Comparison of ENCODE assay signal across 4 fruit fly cellular contexts in the genomic region with DNA sequence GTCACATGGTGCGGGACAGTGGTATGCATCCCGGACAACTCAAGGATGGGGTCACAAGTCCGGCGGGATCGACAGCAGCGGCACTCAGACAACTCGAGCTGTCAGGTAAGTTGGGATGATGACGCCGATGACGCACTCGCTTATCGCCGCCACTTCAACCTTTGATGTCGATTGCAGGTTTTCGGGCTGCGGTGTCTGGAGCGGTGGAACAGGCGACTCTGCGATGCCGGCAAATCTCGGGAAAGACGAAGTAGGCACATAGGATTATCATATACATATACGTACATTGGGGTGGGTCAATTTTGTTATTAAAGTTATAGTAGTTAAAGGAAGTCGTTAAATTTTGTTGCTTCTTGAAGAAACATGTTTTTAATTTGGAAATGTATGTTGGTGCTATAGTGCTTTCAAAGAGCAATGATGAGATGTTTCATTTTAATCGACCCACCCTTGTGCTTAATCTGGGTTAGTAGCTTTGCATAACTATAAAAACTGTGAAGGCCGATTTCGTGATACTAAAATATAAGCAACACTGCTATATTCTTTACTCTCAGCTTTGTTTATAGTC.
TF ChIP-seq lines count a peak whose summit lies in the region.

No protein-coding gene starts in this region.

TF ChIP-seq in whole organism, adult, 20 proteins besides CTCF, POLR2A, EP300 and RAD21:
- peak; percentile 68 for TF ChIP-seq CG33017 (tag; optimal IDR thresholded peaks at IDR 0.05; lab: Kevin White, UChicago)
- TF ChIP-seq tj (GFP tag; optimal IDR thresholded peaks at IDR 0.05; lab: Kevin White, UChicago) = no peak
- no peak for TF ChIP-seq CG1620 (GFP tag; optimal IDR thresholded peaks at IDR 0.05; lab: Kevin White, UChicago)
- no peak for TF ChIP-seq bab1 (GFP tag; optimal IDR thresholded peaks at IDR 0.05; lab: Kevin White, UChicago)
- peak; percentile 30 for TF ChIP-seq CG12768 (GFP tag; optimal IDR thresholded peaks at IDR 0.05; lab: Kevin White, UChicago)
- peak; percentile 47 for TF ChIP-seq CG14711 (tag; optimal IDR thresholded peaks at IDR 0.05; lab: Kevin White, UChicago)
- TF ChIP-seq Crg-1 (GFP tag; optimal IDR thresholded peaks at IDR 0.05; lab: Kevin White, UChicago) = no peak
- peak; percentile 50 for TF ChIP-seq CG7101 (tag; optimal IDR thresholded peaks at IDR 0.05; lab: Kevin White, UChicago)
- no peak for TF ChIP-seq cic (GFP tag; optimal IDR thresholded peaks at IDR 0.05; lab: Kevin White, UChicago)
- TF ChIP-seq kay (GFP tag; lab: Kevin White, UChicago; ENCODE audit: borderline replicate concordance) = no peak
- no peak for TF ChIP-seq pad (GFP tag; optimal IDR thresholded peaks at IDR 0.05; lab: Kevin White, UChicago)

TF ChIP-seq in whole organism, prepupa, 60 proteins besides CTCF, POLR2A, EP300 and RAD21 (continues in another document):
- TF ChIP-seq CG34406 (GFP tag; optimal IDR thresholded peaks at IDR 0.05; lab: Kevin White, UChicago) (no peak), Smox (GFP tag; optimal IDR thresholded peaks at IDR 0.05; lab: Kevin White, UChicago) (no peak), topi (GFP tag; optimal IDR thresholded peaks at IDR 0.05; lab: Kevin White, UChicago) (peak; percentile 46), Hr39 (GFP tag; optimal IDR thresholded peaks at IDR 0.05; lab: Kevin White, UChicago) (peak; percentile 29), Blimp-1 (GFP tag; optimal IDR thresholded peaks at IDR 0.05; lab: Kevin White, UChicago) (no peak), CG6163 (GFP tag; IDR thresholded peaks at IDR 0.05; lab: Robert Waterston, UW) (peak; percentile 31; the same call in 1 of the 3 replicates), CG15336 (GFP tag; IDR thresholded peaks at IDR 0.05; lab: Robert Waterston, UW) (peak; percentile 29; the same call in 1 of the 2 replicates), Sox102F (GFP tag; optimal IDR thresholded peaks at IDR 0.05; lab: Kevin White, UChicago) (no peak), esn (GFP tag; optimal IDR thresholded peaks at IDR 0.05; lab: Kevin White, UChicago) (peak; percentile 37), fkh (GFP tag; optimal IDR thresholded peaks at IDR 0.05; lab: Kevin White, UChicago) (no peak), salr (GFP tag; optimal IDR thresholded peaks at IDR 0.05; lab: Kevin White, UChicago) (peak in 1 of 2 experiments; percentile 4), Gug (GFP tag; IDR thresholded peaks at IDR 0.05; lab: Robert Waterston, UW) (no peak), acj6 (GFP tag; optimal IDR thresholded peaks at IDR 0.05; lab: Kevin White, UChicago) (no peak), CG8632 (GFP tag; optimal IDR thresholded peaks at IDR 0.05; lab: Kevin White, UChicago) (no peak), Eip78C (GFP tag; lab: Kevin White, UChicago) (no peak), Lpt (GFP tag; optimal IDR thresholded peaks at IDR 0.05; lab: Kevin White, UChicago) (no peak), net (GFP tag; optimal IDR thresholded peaks at IDR 0.05; lab: Kevin White, UChicago) (peak; percentile 18), Eip75B (GFP tag; optimal IDR thresholded peaks at IDR 0.05; lab: Kevin White, UChicago) (no peak), Sox15 (GFP tag; optimal IDR thresholded peaks at IDR 0.05; lab: Kevin White, UChicago) (no peak), CG16779 (tag; optimal IDR thresholded peaks at IDR 0.05; lab: Kevin White, UChicago) (no peak), CG6854 (GFP tag; optimal IDR thresholded peaks at IDR 0.05; lab: Kevin White, UChicago) (no peak), CG10669 (GFP tag; optimal IDR thresholded peaks at IDR 0.05; lab: Kevin White, UChicago) (no peak), cyc (GFP tag; optimal IDR thresholded peaks at IDR 0.05; lab: Kevin White, UChicago) (no peak), lz (GFP tag; optimal IDR thresholded peaks at IDR 0.05; lab: Kevin White, UChicago) (no peak), vri (GFP tag; optimal IDR thresholded peaks at IDR 0.05; lab: Kevin White, UChicago) (peak; percentile 22)

TF ChIP-seq in whole organism, pupa, 21 proteins besides CTCF, POLR2A, EP300 and RAD21:
- TF ChIP-seq EcR (GFP tag; optimal IDR thresholded peaks at IDR 0.05; lab: Kevin White, UChicago) (no peak), Pif1A (GFP tag; optimal IDR thresholded peaks at IDR 0.05; lab: Kevin White, UChicago) (no peak), CG15710 (tag; optimal IDR thresholded peaks at IDR 0.05; lab: Kevin White, UChicago) (peak; percentile 8), fd96Ca (GFP tag; IDR thresholded peaks at IDR 0.05; lab: Robert Waterston, UW) (no peak), rn (GFP tag; IDR thresholded peaks at IDR 0.05; lab: Robert Waterston, UW) (no peak), Snoo (tag; optimal IDR thresholded peaks at IDR 0.05; lab: Kevin White, UChicago) (no peak), CG32121 (GFP tag; IDR thresholded peaks at IDR 0.05; lab: Robert Waterston, UW) (no peak), Pif1B (GFP tag; optimal IDR thresholded peaks at IDR 0.05; lab: Kevin White, UChicago) (no peak), CG34367 (tag; optimal IDR thresholded peaks at IDR 0.05; lab: Kevin White, UChicago) (no peak), CG12605 (GFP tag; IDR thresholded peaks at IDR 0.05; lab: Robert Waterston, UW) (no peak), Ets98B (GFP tag; IDR thresholded peaks at IDR 0.05; lab: Robert Waterston, UW) (no peak), gl (tag; optimal IDR thresholded peaks at IDR 0.05; lab: Kevin White, UChicago) (no peak), D1 (tag; optimal IDR thresholded peaks at IDR 0.05; lab: Kevin White, UChicago) (no peak), CG13204 (GFP tag; optimal IDR thresholded peaks at IDR 0.05; lab: Kevin White, UChicago) (no peak), CG9948 (tag; optimal IDR thresholded peaks at IDR 0.05; lab: Kevin White, UChicago) (no peak), CG14655 (GFP tag; optimal IDR thresholded peaks at IDR 0.05; lab: Kevin White, UChicago) (no peak), CG4496 (GFP tag; IDR thresholded peaks at IDR 0.05; lab: Robert Waterston, UW) (no peak), CG17806 (tag; optimal IDR thresholded peaks at IDR 0.05; lab: Kevin White, UChicago) (peak; percentile 15), CG8159 (tag; optimal IDR thresholded peaks at IDR 0.05; lab: Kevin White, UChicago) (peak; percentile 14), CG10348 (GFP tag; IDR thresholded peaks at IDR 0.05; lab: Robert Waterston, UW) (no peak), CG8301 (tag; optimal IDR thresholded peaks at IDR 0.05; lab: Kevin White, UChicago) (peak; percentile 4)
TF ChIP-seq in whole organism, pupa: peak in this region for 4.

TF ChIP-seq in whole organism, wandering third instar larva, 38 proteins besides CTCF, POLR2A, EP300 and RAD21:
- peak; percentile 63 for TF ChIP-seq rgr (GFP tag; optimal IDR thresholded peaks at IDR 0.05; lab: Kevin White, UChicago)
- TF ChIP-seq ey (GFP tag; optimal IDR thresholded peaks at IDR 0.05; lab: Kevin White, UChicago) = peak; percentile 44
- no peak for TF ChIP-seq Hr83 (GFP tag; optimal IDR thresholded peaks at IDR 0.05; lab: Kevin White, UChicago; ENCODE audit: poor library complexity, severe bottlenecking)
- TF ChIP-seq foxo (GFP tag; optimal IDR thresholded peaks at IDR 0.05; lab: Kevin White, UChicago) = peak in 1 of 2 experiments; percentile 43
- peak; percentile 17 for TF ChIP-seq br (GFP tag; optimal IDR thresholded peaks at IDR 0.05; lab: Kevin White, UChicago)
- TF ChIP-seq OdsH (GFP tag; optimal IDR thresholded peaks at IDR 0.05; lab: Kevin White, UChicago) = peak; percentile 50
- TF ChIP-seq Dif (GFP tag; optimal IDR thresholded peaks at IDR 0.05; lab: Kevin White, UChicago; ENCODE audit: partially characterized antibody) = no peak
- TF ChIP-seq h (GFP tag; optimal IDR thresholded peaks at IDR 0.05; lab: Kevin White, UChicago) = peak; percentile 25
- peak; percentile 9 for TF ChIP-seq psq (GFP tag; optimal IDR thresholded peaks at IDR 0.05; lab: Kevin White, UChicago)
- no peak for TF ChIP-seq CG9705 (GFP tag; optimal IDR thresholded peaks at IDR 0.05; lab: Kevin White, UChicago)
